Fruit fly (Drosophila melanogaster): ENCODE measurements around the gene Usp32.

Usp32 gene

dm6 chr3L:19846960-19847359, 24.0 kb upstream of the Usp32 start (continued):
- TF ChIP-seq fu2 (GFP tag; optimal IDR thresholded peaks at IDR 0.05): no peak
- no peak for TF ChIP-seq zen2 (GFP tag; IDR thresholded peaks at IDR 0.05; ENCODE audit: partially characterized antibody)
- TF ChIP-seq CG31224 (GFP tag; IDR thresholded peaks at IDR 0.05): no peak
- no peak for TF ChIP-seq CHES-1-like (GFP tag; optimal IDR thresholded peaks at IDR 0.05)
- TF ChIP-seq CG10565 (GFP tag; optimal IDR thresholded peaks at IDR 0.05): no peak
- no peak for TF ChIP-seq amos (GFP tag; IDR thresholded peaks at IDR 0.05; ENCODE audit: partially characterized antibody)
- TF ChIP-seq CG11456 (GFP tag; IDR thresholded peaks at IDR 0.05): no peak
- no peak for TF ChIP-seq gt (GFP tag; IDR thresholded peaks at IDR 0.05)
- no peak for TF ChIP-seq stwl (tag; optimal IDR thresholded peaks at IDR 0.05)
- no peak for TF ChIP-seq Gsc (GFP tag; IDR thresholded peaks at IDR 0.05)
- TF ChIP-seq CG14710 (tag; optimal IDR thresholded peaks at IDR 0.05): no peak
- TF ChIP-seq tup (GFP tag; optimal IDR thresholded peaks at IDR 0.05): no peak
- TF ChIP-seq lmd (GFP tag; IDR thresholded peaks at IDR 0.05): no peak
- no peak for TF ChIP-seq Hr78 (GFP tag; optimal IDR thresholded peaks at IDR 0.05)
- TF ChIP-seq kay (GFP tag; optimal IDR thresholded peaks at IDR 0.05): no peak
- peak; percentile 67 for TF ChIP-seq CG13296 (GFP tag; optimal IDR thresholded peaks at IDR 0.05)
- TF ChIP-seq crc (GFP tag; optimal IDR thresholded peaks at IDR 0.05): no peak
- TF ChIP-seq z (GFP tag; IDR thresholded peaks at IDR 0.05): no peak
- TF ChIP-seq B-H2 (GFP tag; optimal IDR thresholded peaks at IDR 0.05): peak; percentile 0
- TF ChIP-seq en (GFP tag; optimal IDR thresholded peaks at IDR 0.05): peak; percentile 14
- no peak for TF ChIP-seq D19A (tag; optimal IDR thresholded peaks at IDR 0.05)
- no peak for TF ChIP-seq NC2α (GFP tag; optimal IDR thresholded peaks at IDR 0.05)
- no peak for TF ChIP-seq CG8478 (optimal IDR thresholded peaks at IDR 0.05)
- no peak for TF ChIP-seq phol (tag; optimal IDR thresholded peaks at IDR 0.05)
- no peak for TF ChIP-seq Lim3 (GFP tag; IDR thresholded peaks at IDR 0.05)
- peak; percentile 13 for TF ChIP-seq CG1233 (GFP tag; optimal IDR thresholded peaks at IDR 0.05)
- no peak for TF ChIP-seq CG12942 (GFP tag; optimal IDR thresholded peaks at IDR 0.05)
- no peak for TF ChIP-seq chinmo (GFP tag; IDR thresholded peaks at IDR 0.05; ENCODE audit: partially characterized antibody)
- no peak for TF ChIP-seq Ptx1 (GFP tag; IDR thresholded peaks at IDR 0.05)
- TF ChIP-seq sug (tag; optimal IDR thresholded peaks at IDR 0.05): peak; percentile 34
- no peak for TF ChIP-seq gcm (GFP tag; optimal IDR thresholded peaks at IDR 0.05)
- no peak for TF ChIP-seq peb (GFP tag; IDR thresholded peaks at IDR 0.05)
- TF ChIP-seq CG2202 (tag; optimal IDR thresholded peaks at IDR 0.05): no peak
- TF ChIP-seq nom (GFP tag; optimal IDR thresholded peaks at IDR 0.05): no peak
- no peak for TF ChIP-seq lilli (GFP tag; optimal IDR thresholded peaks at IDR 0.05)
- TF ChIP-seq gro (GFP tag; optimal IDR thresholded peaks at IDR 0.05): no peak
- peak; percentile 14 for TF ChIP-seq CG17385 (GFP tag; optimal IDR thresholded peaks at IDR 0.05)
- TF ChIP-seq Ets65A (GFP tag): no peak
- TF ChIP-seq CG9817 (tag; optimal IDR thresholded peaks at IDR 0.05): peak; percentile 10
- TF ChIP-seq Asciz (GFP tag; optimal IDR thresholded peaks at IDR 0.05): peak; percentile 45
- TF ChIP-seq Scr (GFP tag; IDR thresholded peaks at IDR 0.05; ENCODE audit: partially characterized antibody): no peak
- TF ChIP-seq az2 (GFP tag; optimal IDR thresholded peaks at IDR 0.05): no peak
- no peak for TF ChIP-seq CG12104 (GFP tag; optimal IDR thresholded peaks at IDR 0.05)
- TF ChIP-seq Abd-B (GFP tag; optimal IDR thresholded peaks at IDR 0.05): no peak
- TF ChIP-seq Jarid2 (GFP tag; optimal IDR thresholded peaks at IDR 0.05): no peak
- no peak for TF ChIP-seq CG13624 (GFP tag; optimal IDR thresholded peaks at IDR 0.05)
- TF ChIP-seq Ada2b (GFP tag; IDR thresholded peaks at IDR 0.05): no peak
- TF ChIP-seq BEAF-32 (GFP tag; optimal IDR thresholded peaks at IDR 0.05): no peak
- no peak for TF ChIP-seq CG34422 (GFP tag; IDR thresholded peaks at IDR 0.05)
- TF ChIP-seq tin (GFP tag; optimal IDR thresholded peaks at IDR 0.05): no peak
- TF ChIP-seq Hr3 (GFP tag; optimal IDR thresholded peaks at IDR 0.05): no peak
- no peak for TF ChIP-seq trem (tag; optimal IDR thresholded peaks at IDR 0.05)

All from whole organism, embryonic.